Worm (Caenorhabditis elegans): Measurements from ENCODE around the gene Y51A2A.5.

The Y51A2A.5 gene

ce11 chrV:18298506-18298905, at the start of gene Y51A2A.5:
Y51A2A.5 (plus strand) TSS chrV:18298806.
- TF ChIP-seq snpc-1.2 (GFP tag; IDR thresholded peaks at IDR 0.05) (no peak), ceh-28 (tag; optimal IDR thresholded peaks at IDR 0.05) (no peak), rbr-2 (tag; optimal IDR thresholded peaks at IDR 0.05) (no peak), spr-3 (GFP tag; optimal IDR thresholded peaks at IDR 0.05) (no peak), nhr-77 (tag; optimal IDR thresholded peaks at IDR 0.05) (no peak), fos-1 (tag; optimal IDR thresholded peaks at IDR 0.05) (no peak), daf-12 (tag; optimal IDR thresholded peaks at IDR 0.05) (no peak), lin-39 (tag; optimal IDR thresholded peaks at IDR 0.05) (no peak), lim-7 (GFP tag; IDR thresholded peaks at IDR 0.05) (no peak)

ce11 chrV:18252239-18252638, 46.4 kb upstream of the Y51A2A.5 start, which contains the start of gene R10E8.1:
R10E8.1 (minus strand) TSS chrV:18252416.
- peak; percentile 57 for TF ChIP-seq nhr-28 (tag; optimal IDR thresholded peaks at IDR 0.05)
- TF ChIP-seq lin-15B (tag; optimal IDR thresholded peaks at IDR 0.05) = no peak
- TF ChIP-seq pqm-1 (tag; optimal IDR thresholded peaks at IDR 0.05) = peak; percentile 15

- TF ChIP-seq hlh-30 (tag; optimal IDR thresholded peaks at IDR 0.05; ENCODE audit: insufficient read depth) = no peak
- TF ChIP-seq zag-1 (tag; optimal IDR thresholded peaks at IDR 0.05) = no peak
Observed at ce11 chrV:18253494-18253893, 45.1 kb upstream of the Y51A2A.5 start, which contains the start of gene R10E8.2. R10E8.2 (plus strand) TSS chrV:18253794.

- TF ChIP-seq snpc-4 (tag; optimal IDR thresholded peaks at IDR 0.05) = no peak
- TF ChIP-seq ZK337.2 (GFP tag; IDR thresholded peaks at IDR 0.05) = no peak
- TF ChIP-seq egl-27 (tag; optimal IDR thresholded peaks at IDR 0.05) = no peak
- TF ChIP-seq F10B5.3 (tag; optimal IDR thresholded peaks at IDR 0.05) = no peak
- TF ChIP-seq spr-3 (GFP tag; optimal IDR thresholded peaks at IDR 0.05) = no peak
- no peak for TF ChIP-seq ama-1 (optimal IDR thresholded peaks at IDR 0.05)
- no peak for TF ChIP-seq dpl-1 (GFP tag; optimal IDR thresholded peaks at IDR 0.05)
- no peak for TF ChIP-seq tag-97 (GFP tag; IDR thresholded peaks at IDR 0.05)
- no peak for TF ChIP-seq unc-39 (tag; optimal IDR thresholded peaks at IDR 0.05)
- TF ChIP-seq daf-16 (GFP tag; optimal IDR thresholded peaks at IDR 0.05) = no peak
- TF ChIP-seq daf-16 (tag; optimal IDR thresholded peaks at IDR 0.05) = no peak
Observed at ce11 chrV:18254483-18254882, 44.1 kb upstream of the Y51A2A.5 start, which contains the start of gene R10E8.5. R10E8.5 (plus strand) TSS chrV:18254783.

- TF ChIP-seq nhr-28 (tag; optimal IDR thresholded peaks at IDR 0.05) = no peak
- peak; percentile 91 for TF ChIP-seq aha-1 (tag)
Observed at ce11 chrV:18265514-18265913, 33.1 kb upstream of the Y51A2A.5 start.

- TF ChIP-seq pqm-1 (tag; optimal IDR thresholded peaks at IDR 0.05) (no peak), vab-7 (GFP tag; IDR thresholded peaks at IDR 0.05) (no peak), fkh-10 (GFP tag; optimal IDR thresholded peaks at IDR 0.05) (no peak), php-3 (GFP tag; IDR thresholded peaks at IDR 0.05) (peak; percentile 93), rbr-2 (tag; optimal IDR thresholded peaks at IDR 0.05) (no peak), aha-1 (tag) (peak; percentile 79), nhr-77 (tag; optimal IDR thresholded peaks at IDR 0.05) (no peak), madf-5 (GFP tag; IDR thresholded peaks at IDR 0.05) (no peak), mxl-2 (GFP tag; conservative IDR thresholded peaks at IDR 0.05) (no peak), hlh-11 (tag; optimal IDR thresholded peaks at IDR 0.05) (peak; percentile 63), spr-3 (GFP tag; optimal IDR thresholded peaks at IDR 0.05) (no peak), zag-1 (tag; optimal IDR thresholded peaks at IDR 0.05) (no peak), mdt-29 (GFP tag; IDR thresholded peaks at IDR 0.05) (no peak), fos-1 (tag; optimal IDR thresholded peaks at IDR 0.05) (no peak), lin-39 (tag; optimal IDR thresholded peaks at IDR 0.05) (no peak), F37D6.2 (tag; optimal IDR thresholded peaks at IDR 0.05) (no peak), nhr-28 (tag; optimal IDR thresholded peaks at IDR 0.05) (peak; percentile 35), skn-1 (tag; optimal IDR thresholded peaks at IDR 0.05) (no peak), dve-1 (tag; optimal IDR thresholded peaks at IDR 0.05; ENCODE audit: insufficient read depth) (peak; percentile 57), saeg-2 (GFP tag; IDR thresholded peaks at IDR 0.05) (no peak), T20F7.1 (GFP tag; optimal IDR thresholded peaks at IDR 0.05) (no peak), daf-16 (GFP tag; optimal IDR thresholded peaks at IDR 0.05) (no peak), daf-16 (tag; optimal IDR thresholded peaks at IDR 0.05) (peak; percentile 33), hmg-1.1 (GFP tag; IDR thresholded peaks at IDR 0.05) (no peak), nhr-10 (tag; optimal IDR thresholded peaks at IDR 0.05) (no peak), dmd-6 (GFP tag; IDR thresholded peaks at IDR 0.05) (peak; percentile 45), unc-62 (GFP tag; optimal IDR thresholded peaks at IDR 0.05 in 1 of 2) (no peak), unc-62 (tag; optimal IDR thresholded peaks at IDR 0.05) (no peak)
Observed at ce11 chrV:18266238-18266637, 32.4 kb upstream of the Y51A2A.5 start, which contains the start of gene R10E8.6. R10E8.6 (minus strand) TSS chrV:18266391.
